Worm (Caenorhabditis elegans) whole organism, L1 larva: ENCODE measurements around the gene hda-4.

ENCODE experiments used
- aly-2 ChIP-seq: fragments of 150-350 bp; optimal IDR thresholded peaks from 2 replicates; lab custom pipeline; 2014; ENCODE audit warnings: missing biosample characterization, missing genetic modification characterization
- ama-1 ChIP-seq: fragments of 150-350 bp; optimal IDR thresholded peaks from 2 replicates; lab custom pipeline; 2014
- dsc-1 ChIP-seq: sonication (generic microtip); optimal IDR thresholded peaks from 2 replicates; lab custom pipeline; 2016; ENCODE audit warnings: mild to moderate bottlenecking, missing genetic modification characterization, missing compliant biosample characterization
- egl-27 ChIP-seq, 2 experiments: fragments of 150-350 bp in 1 of 2; sonication (generic microtip); optimal IDR thresholded peaks; 3 replicates each; lab custom pipeline; 2017 to 2018; ENCODE audit warnings: missing biosample characterization in 2 of 2, missing genetic modification characterization in 2 of 2, missing genetic modification reagents in 2 of 2
- elt-3 ChIP-seq, 6 experiments: fragments of 150-350 bp in 1 of 6; sonication (generic microtip); optimal IDR thresholded peaks; 2 replicates each; lab custom pipeline; 2017 to 2018; ENCODE audit warnings: missing biosample characterization in 6 of 6, missing genetic modification characterization in 6 of 6, inconsistent platforms in 1 of 6
- fos-1 ChIP-seq: fragments of 150-350 bp; optimal IDR thresholded peaks from 2 replicates; lab custom pipeline; 2014; ENCODE audit warnings: missing biosample characterization, missing genetic modification characterization
- jun-1 ChIP-seq: fragments of 150-350 bp; optimal IDR thresholded peaks from 2 replicates; lab custom pipeline; 2014; ENCODE audit warnings: missing biosample characterization, missing genetic modification reagents, missing genetic modification characterization
- lsy-2 ChIP-seq, 2 experiments: fragments of 150-350 bp; optimal IDR thresholded peaks; 2 replicates each; lab custom pipeline; 2014; ENCODE audit warnings: missing biosample characterization in 2 of 2, missing genetic modification characterization in 2 of 2
- nhr-12 ChIP-seq: sonication (generic microtip); optimal IDR thresholded peaks from 2 replicates; lab custom pipeline; 2017; ENCODE audit warnings: missing biosample characterization, missing genetic modification characterization
- nhr-237 ChIP-seq: fragments of 150-350 bp; optimal IDR thresholded peaks from 2 replicates; lab custom pipeline; 2014; ENCODE audit warnings: missing biosample characterization, missing genetic modification characterization
- nhr-77 ChIP-seq: fragments of 150-350 bp; optimal IDR thresholded peaks from 2 replicates; lab custom pipeline; 2014; ENCODE audit warnings: missing biosample characterization, missing genetic modification characterization
- pqm-1 ChIP-seq: sonication (generic microtip); optimal IDR thresholded peaks from 3 replicates; lab custom pipeline; 2017; ENCODE audit warnings: missing biosample characterization, missing genetic modification characterization
- zag-1 ChIP-seq: fragments of 150-350 bp; optimal IDR thresholded peaks from 2 replicates; lab custom pipeline; 2014; ENCODE audit warnings: missing biosample characterization, missing genetic modification characterization

DNA sequence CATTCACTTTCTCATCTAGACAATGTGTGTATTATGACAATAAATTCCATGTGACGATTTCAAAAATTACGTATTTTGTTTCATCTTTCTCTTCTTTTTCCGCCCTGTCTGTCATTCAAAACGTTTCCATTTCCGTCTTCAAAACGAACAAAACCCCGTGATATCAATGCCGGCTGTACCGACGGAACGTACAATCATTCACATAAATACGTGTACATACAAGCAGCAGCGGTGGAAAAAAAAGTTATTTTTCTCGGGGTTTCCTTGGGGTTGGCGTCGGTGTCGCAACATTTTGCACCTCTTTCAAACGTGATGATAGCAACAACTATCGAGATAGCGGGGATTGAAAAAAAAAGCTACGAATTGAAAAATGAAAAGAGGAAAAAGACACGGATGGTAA is 4.4 kb upstream of the hda-4 start:
- TF ChIP-seq nhr-77 (tag; lab: Kevin White, UChicago), result no peak
- TF ChIP-seq pqm-1, result no peak
- no peak for TF ChIP-seq jun-1
- TF ChIP-seq nhr-237 (tag; lab: Kevin White, UChicago), result no peak
- TF ChIP-seq fos-1 (tag; lab: Kevin White, UChicago), result no peak
- no peak for TF ChIP-seq lsy-2 (tag; optimal IDR thresholded peaks at IDR 0.05; lab: Kevin White, UChicago)
- no peak for TF ChIP-seq egl-27 (tag; optimal IDR thresholded peaks at IDR 0.05; lab: Kevin White, UChicago)
- no peak for TF ChIP-seq nhr-12
- TF ChIP-seq zag-1 (tag; lab: Kevin White, UChicago), result no peak
- no peak for TF ChIP-seq aly-2 (tag; lab: Kevin White, UChicago)
- peak in 2 of 6 experiments; percentile 28 to 74 for TF ChIP-seq elt-3 (tag; optimal IDR thresholded peaks at IDR 0.05; lab: Kevin White, UChicago)
- TF ChIP-seq ama-1, result no peak
- TF ChIP-seq dsc-1 (tag; lab: Kevin White, UChicago), result no peak
